Fruit fly (Drosophila melanogaster) whole organism, prepupa: ENCODE measurements around the gene FucTB.

ENCODE experiments used
- CG6163 ChIP-seq: fragments of 200-800 bp; sonication (Bioruptor generic); IDR thresholded peaks from 3 replicates; pipeline ENCODE4 v1.3.6; 2022; ENCODE audit warnings: missing biosample characterization, missing genetic modification characterization
- Sox102F ChIP-seq: fragments of 200-800 bp; sonication (Bioruptor generic); optimal IDR thresholded peaks from 2 replicates; lab custom pipeline; 2016; ENCODE audit warnings: missing biosample characterization, mild to moderate bottlenecking, missing genetic modification characterization

dm6 chr2L:9396396-9396795 is 34.5 kb downstream of the FucTB start:
- TF ChIP-seq CG6163 (no peak), Sox102F (GFP tag; lab: Kevin White, UChicago) (no peak)
